Worm (Caenorhabditis elegans) whole organism, L2 larva: ENCODE results near the gene C10E2.2.

Experiments used
- ama-1 ChIP-seq: fragments of 150-350 bp; optimal IDR thresholded peaks from 2 replicates; lab custom pipeline; 2018; ENCODE audit warnings: inconsistent platforms
- ceh-82 ChIP-seq: fragments of 150-350 bp; optimal IDR thresholded peaks from 2 replicates; lab custom pipeline; 2014; ENCODE audit warnings: missing biosample characterization, missing genetic modification characterization
- elt-3 ChIP-seq: sonication (generic microtip); optimal IDR thresholded peaks from 2 replicates; lab custom pipeline; 2017; ENCODE audit warnings: missing biosample characterization, missing genetic modification characterization
- gmeb-1 ChIP-seq: fragments of 150-350 bp; optimal IDR thresholded peaks from 2 replicates; lab custom pipeline; 2014; ENCODE audit warnings: missing biosample characterization, missing genetic modification characterization
- lin-13 ChIP-seq: fragments of 150-350 bp; optimal IDR thresholded peaks from 2 replicates; lab custom pipeline; 2014; ENCODE audit warnings: missing biosample characterization, missing genetic modification reagents, missing genetic modification characterization
- nhr-11 ChIP-seq: fragments of 150-350 bp; optimal IDR thresholded peaks from 2 replicates; lab custom pipeline; 2014; ENCODE audit warnings: missing biosample characterization, missing genetic modification characterization
- skn-1 ChIP-seq: sonication (generic microtip); optimal IDR thresholded peaks from 2 replicates; lab custom pipeline; 2017; ENCODE audit warnings: missing biosample characterization, missing genetic modification characterization

DNA sequence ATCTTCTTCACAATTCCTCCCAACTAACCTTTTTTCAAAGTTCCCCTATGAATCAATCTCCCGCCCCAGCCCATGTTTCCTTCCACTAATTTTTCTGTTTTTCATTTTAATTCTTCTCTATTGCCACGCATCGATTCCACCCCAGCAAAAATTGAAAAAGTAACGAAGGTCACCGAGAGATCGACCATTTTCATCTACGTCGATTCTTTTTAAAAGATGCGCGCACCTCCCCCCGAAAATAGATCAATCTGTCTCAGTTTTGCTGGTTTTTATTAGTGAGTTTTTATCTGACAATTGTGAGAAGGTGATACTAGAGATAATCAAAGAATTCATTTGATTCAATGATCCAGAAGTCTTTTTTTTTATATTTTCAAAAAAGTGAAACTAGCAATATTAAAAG, 39.0 kb downstream of the C10E2.2 start:
- no peak for TF ChIP-seq nhr-11 (tag; lab: Kevin White, UChicago)
- no peak for TF ChIP-seq lin-13 (GFP tag; lab: Kevin White, UChicago)
- no peak for TF ChIP-seq ama-1 (lab: Kevin White, UChicago)
- TF ChIP-seq skn-1 (tag; lab: Kevin White, UChicago): no peak
- TF ChIP-seq elt-3 (tag; lab: Kevin White, UChicago): no peak
- TF ChIP-seq ceh-82 (tag; lab: Kevin White, UChicago): no peak
- no peak for TF ChIP-seq gmeb-1 (tag; lab: Kevin White, UChicago)
